Fruit fly (Drosophila melanogaster) whole organism, embryonic: ENCODE results near the gene PGAP2.

Source experiments
- Atf6 ChIP-seq: fragments of 200-800 bp; sonication (Bioruptor generic); IDR thresholded peaks from 2 replicates; pipeline ENCODE4 v1.3.6; 2022; ENCODE audit warnings: missing biosample characterization, missing genetic modification characterization
- B-H2 ChIP-seq: fragments of 200-800 bp; sonication (Bioruptor generic); optimal IDR thresholded peaks from 2 replicates; lab custom pipeline; 2018; ENCODE audit warnings: missing biosample characterization, mild to moderate bottlenecking, missing genetic modification characterization
- Bgb ChIP-seq: fragments of 200-800 bp; sonication (Bioruptor generic); IDR thresholded peaks from 2 replicates; pipeline ENCODE4 v1.3.6; 2022; ENCODE audit warnings: missing biosample characterization, missing genetic modification characterization; ENCODE audit not compliant: partially characterized antibody
- CG10147 ChIP-seq: fragments of 200-800 bp; sonication (Bioruptor generic); optimal IDR thresholded peaks from 2 replicates; lab custom pipeline; 2019; ENCODE audit warnings: missing biosample characterization, mild to moderate bottlenecking, missing genetic modification characterization, moderate library complexity
- CG1024 ChIP-seq: fragments of 200-800 bp; sonication (Bioruptor generic); IDR thresholded peaks from 2 replicates; pipeline ENCODE4 v1.3.6; 2022; ENCODE audit warnings: missing biosample characterization, missing genetic modification characterization
- CG11504 ChIP-seq: fragments of 200-800 bp; sonication (Bioruptor generic); optimal IDR thresholded peaks from 3 replicates; lab custom pipeline; 2019; ENCODE audit warnings: missing biosample characterization, mild to moderate bottlenecking, missing genetic modification characterization, moderate library complexity
- CG11560 ChIP-seq: fragments of 200-800 bp; sonication (Bioruptor generic); IDR thresholded peaks from 3 replicates; pipeline ENCODE4 v1.3.6; 2022; ENCODE audit warnings: missing biosample characterization, missing genetic modification characterization
- CG12299 ChIP-seq: fragments of 200-800 bp; sonication (Bioruptor generic); optimal IDR thresholded peaks from 2 replicates; lab custom pipeline; 2018; ENCODE audit warnings: missing biosample characterization, mild to moderate bottlenecking, missing genetic modification characterization
- CG12391 ChIP-seq: fragments of 200-800 bp; sonication (Bioruptor generic); optimal IDR thresholded peaks from 3 replicates; lab custom pipeline; 2018; ENCODE audit warnings: missing biosample characterization, mild to moderate bottlenecking, missing genetic modification characterization, moderate library complexity
- CG14860 ChIP-seq: fragments of 200-800 bp; sonication (Bioruptor generic); IDR thresholded peaks from 3 replicates; pipeline ENCODE4 v1.3.6; 2022; ENCODE audit warnings: missing biosample characterization, missing genetic modification characterization; ENCODE audit not compliant: partially characterized antibody
- CG16779 ChIP-seq: fragments of 200-800 bp; sonication (Bioruptor generic); IDR thresholded peaks from 2 replicates; pipeline ENCODE4 v1.3.6; 2022; ENCODE audit warnings: missing biosample characterization, missing genetic modification characterization
- CG1792 ChIP-seq: fragments of 200-800 bp; sonication (Bioruptor generic); optimal IDR thresholded peaks from 2 replicates; lab custom pipeline; 2016; ENCODE audit warnings: missing biosample characterization, missing genetic modification characterization
- CG18619 ChIP-seq: fragments of 200-800 bp; sonication (Bioruptor generic); optimal IDR thresholded peaks from 3 replicates; lab custom pipeline; 2017; ENCODE audit warnings: missing biosample characterization, mild to moderate bottlenecking, missing genetic modification characterization
- CG2678 ChIP-seq: fragments of 200-800 bp; sonication (Bioruptor generic); optimal IDR thresholded peaks from 3 replicates; lab custom pipeline; 2019; ENCODE audit warnings: missing biosample characterization, mild to moderate bottlenecking, missing genetic modification characterization, moderate library complexity
- CG2712 ChIP-seq: fragments of 200-800 bp; optimal IDR thresholded peaks from 3 replicates; lab custom pipeline; 2019; ENCODE audit warnings: missing biosample characterization, mild to moderate bottlenecking, missing genetic modification characterization, moderate library complexity
- CG2889 ChIP-seq: fragments of 200-800 bp; sonication (Bioruptor generic); IDR thresholded peaks from 3 replicates; pipeline ENCODE4 v1.3.6; 2022; ENCODE audit warnings: missing biosample characterization, missing genetic modification characterization
- CG4282 ChIP-seq: fragments of 200-800 bp; sonication (Bioruptor generic); optimal IDR thresholded peaks from 2 replicates; lab custom pipeline; 2016; ENCODE audit warnings: missing biosample characterization, missing genetic modification characterization
- CG4360 ChIP-seq: fragments of 200-800 bp; sonication (Bioruptor generic); IDR thresholded peaks from 2 replicates; pipeline ENCODE4 v1.3.6; 2022; ENCODE audit warnings: missing biosample characterization, missing genetic modification characterization
- CG7372 ChIP-seq: fragments of 200-800 bp; sonication (Bioruptor generic); IDR thresholded peaks from 2 replicates; pipeline ENCODE4 v1.3.6; 2022; ENCODE audit warnings: missing biosample characterization, missing genetic modification characterization
- CG7786 ChIP-seq: fragments of 200-800 bp; sonication (Bioruptor generic); optimal IDR thresholded peaks from 2 replicates; lab custom pipeline; 2016; ENCODE audit warnings: missing biosample characterization, missing genetic modification characterization
- D ChIP-seq, 2 experiments: fragments of 200-800 bp in 1 of 2; fragments of >200 bp in 1 of 2; sonication (Bioruptor generic) in 1 of 2; optimal IDR thresholded peaks; 2 replicates in 1 of 2; 3 replicates in 1 of 2; lab custom pipeline; 2017; ENCODE audit warnings: mild to moderate bottlenecking in 1 of 2, missing biosample characterization in 1 of 2, missing genetic modification characterization in 1 of 2, missing genetic modification reagents in 1 of 2
- Dbx ChIP-seq: fragments of 200-800 bp; sonication (Bioruptor generic); IDR thresholded peaks from 3 replicates; pipeline ENCODE4 v1.3.6; 2022; ENCODE audit warnings: missing biosample characterization, missing genetic modification characterization
- Dll ChIP-seq: fragments of 200-800 bp; sonication (Bioruptor generic); IDR thresholded peaks from 4 replicates; pipeline ENCODE4 v1.3.6; 2022; ENCODE audit warnings: missing biosample characterization, missing genetic modification characterization; ENCODE audit not compliant: partially characterized antibody
- Hand ChIP-seq: fragments of 200-800 bp; sonication (Bioruptor generic); optimal IDR thresholded peaks from 2 replicates; lab custom pipeline; 2017; ENCODE audit warnings: mild to moderate bottlenecking, missing biosample characterization, missing genetic modification reagents, missing genetic modification characterization
- Hr78 ChIP-seq, 2 experiments: fragments of 200-800 bp in 1 of 2; fragments of >200 bp in 1 of 2; sonication (Bioruptor generic) in 1 of 2; optimal IDR thresholded peaks; 2 replicates each; lab custom pipeline; 2017 to 2019; ENCODE audit warnings: missing biosample characterization in 2 of 2, missing genetic modification characterization in 2 of 2, mild to moderate bottlenecking in 1 of 2, moderate library complexity in 1 of 2
- Hsf ChIP-seq: fragments of 200-800 bp; sonication (Bioruptor generic); optimal IDR thresholded peaks from 3 replicates; lab custom pipeline; 2016; ENCODE audit warnings: missing biosample characterization, missing genetic modification characterization
- Jarid2 ChIP-seq: fragments of 200-800 bp; sonication (Bioruptor generic); optimal IDR thresholded peaks from 3 replicates; lab custom pipeline; 2017; ENCODE audit warnings: mild to moderate bottlenecking, missing biosample characterization, missing genetic modification reagents, missing genetic modification characterization
- NC2α ChIP-seq: fragments of 200-800 bp; sonication (Bioruptor generic); optimal IDR thresholded peaks from 2 replicates; lab custom pipeline; 2016; ENCODE audit warnings: missing biosample characterization, missing genetic modification characterization
- Neu2 ChIP-seq: fragments of 200-800 bp; sonication (Bioruptor generic); optimal IDR thresholded peaks from 3 replicates; lab custom pipeline; 2016; ENCODE audit warnings: missing biosample characterization, missing genetic modification characterization, borderline replicate concordance
- Sox100B ChIP-seq: fragments of 200-800 bp; sonication (Bioruptor generic); optimal IDR thresholded peaks from 3 replicates; lab custom pipeline; 2018; ENCODE audit warnings: missing biosample characterization, mild to moderate bottlenecking, missing genetic modification characterization
- Taf1 ChIP-seq: fragments of 200-800 bp; sonication (Bioruptor generic); IDR thresholded peaks from 2 replicates; pipeline ENCODE4 v1.3.6; 2022; ENCODE audit warnings: missing biosample characterization, missing genetic modification characterization
- Xbp1 ChIP-seq: fragments of 200-800 bp; sonication (Bioruptor generic); optimal IDR thresholded peaks from 3 replicates; lab custom pipeline; 2016; ENCODE audit warnings: missing biosample characterization, mild to moderate bottlenecking, missing genetic modification characterization
- Xrp1 ChIP-seq: fragments of 200-800 bp; sonication (Bioruptor generic); IDR thresholded peaks from 2 replicates; pipeline ENCODE4 v1.3.6; 2022; ENCODE audit warnings: missing biosample characterization, missing genetic modification characterization
- ase ChIP-seq: fragments of 200-800 bp; sonication (Bioruptor generic); IDR thresholded peaks from 3 replicates; pipeline ENCODE4 v1.3.6; 2022; ENCODE audit warnings: missing biosample characterization, missing genetic modification characterization
- corto ChIP-seq: fragments of 200-800 bp; sonication (Bioruptor generic); optimal IDR thresholded peaks from 2 replicates; lab custom pipeline; 2016; ENCODE audit warnings: missing biosample characterization, mild to moderate bottlenecking, missing genetic modification characterization, moderate library complexity
- fru ChIP-seq: fragments of >200 bp; optimal IDR thresholded peaks from 2 replicates; lab custom pipeline; 2017
- ftz-f1 ChIP-seq: fragments of 200-800 bp; sonication (Bioruptor generic); optimal IDR thresholded peaks from 2 replicates; lab custom pipeline; 2016; ENCODE audit warnings: missing biosample characterization, missing genetic modification characterization
- gce ChIP-seq: fragments of 200-800 bp; sonication (Bioruptor generic); IDR thresholded peaks from 3 replicates; pipeline ENCODE4 v1.3.6; 2022; ENCODE audit warnings: missing biosample characterization, missing genetic modification characterization
- gt ChIP-seq: fragments of 200-800 bp; sonication (Bioruptor generic); IDR thresholded peaks from 2 replicates; pipeline ENCODE4 v1.3.6; 2022; ENCODE audit warnings: missing biosample characterization, missing genetic modification characterization
- jigr1 ChIP-seq: fragments of 200-800 bp; sonication (Bioruptor generic); IDR thresholded peaks from 3 replicates; pipeline ENCODE4 v1.3.6; 2022; ENCODE audit warnings: missing biosample characterization, missing genetic modification characterization
- kah ChIP-seq: fragments of 200-800 bp; sonication (Bioruptor generic); optimal IDR thresholded peaks from 2 replicates; lab custom pipeline; 2018; ENCODE audit warnings: missing biosample characterization, mild to moderate bottlenecking, missing genetic modification characterization
- nmo ChIP-seq: fragments of 200-800 bp; sonication (Bioruptor generic); optimal IDR thresholded peaks from 2 replicates; lab custom pipeline; 2018; ENCODE audit warnings: missing biosample characterization, mild to moderate bottlenecking, missing genetic modification characterization, moderate library complexity
- psq ChIP-seq: fragments of 200-800 bp; sonication (Bioruptor generic); optimal IDR thresholded peaks from 2 replicates; lab custom pipeline; 2017; ENCODE audit warnings: missing biosample characterization, missing genetic modification characterization
- scrt ChIP-seq: fragments of 200-800 bp; sonication (Bioruptor generic); optimal IDR thresholded peaks from 2 replicates; lab custom pipeline; 2018; ENCODE audit warnings: missing biosample characterization, mild to moderate bottlenecking, missing genetic modification characterization, moderate library complexity
- sr ChIP-seq: fragments of 200-800 bp; sonication (Bioruptor generic); IDR thresholded peaks from 3 replicates; pipeline ENCODE4 v1.3.6; 2022; ENCODE audit warnings: missing biosample characterization, missing genetic modification characterization
- trh ChIP-seq: fragments of 200-800 bp; sonication (Bioruptor generic); optimal IDR thresholded peaks from 2 replicates; lab custom pipeline; 2016; ENCODE audit warnings: missing biosample characterization, missing genetic modification characterization
- tup ChIP-seq: fragments of 200-800 bp; sonication (Bioruptor generic); optimal IDR thresholded peaks from 2 replicates; lab custom pipeline; 2016; ENCODE audit warnings: missing biosample characterization, mild to moderate bottlenecking, missing genetic modification characterization, moderate library complexity
- twi ChIP-seq: fragments of 200-800 bp; optimal IDR thresholded peaks from 2 replicates; lab custom pipeline; 2019; ENCODE audit warnings: missing biosample characterization, mild to moderate bottlenecking, missing genetic modification characterization, moderate library complexity
- wek ChIP-seq: fragments of 200-800 bp; sonication (Bioruptor generic); optimal IDR thresholded peaks from 3 replicates; lab custom pipeline; 2018; ENCODE audit warnings: missing biosample characterization, mild to moderate bottlenecking, missing genetic modification characterization, moderate library complexity

PGAP2 gene

dm6 chr2L:827516-828362 lies 8.4 kb upstream of the PGAP2 start (continued):
- TF ChIP-seq trh (GFP tag; lab: Kevin White, UChicago) (no peak), Hand (GFP tag; lab: Kevin White, UChicago) (no peak), D (optimal IDR thresholded peaks at IDR 0.05; lab: Kevin White, UChicago) (no peak), D (GFP tag; optimal IDR thresholded peaks at IDR 0.05; lab: Kevin White, UChicago) (peak; percentile 62), CG11560 (tag; lab: Robert Waterston, UW) (no peak), jigr1 (GFP tag; lab: Robert Waterston, UW) (no peak), CG11504 (no peak), CG10147 (no peak), psq (GFP tag; lab: Kevin White, UChicago) (no peak), tup (GFP tag; lab: Kevin White, UChicago) (no peak), ase (GFP tag; lab: Robert Waterston, UW) (no peak), CG14860 (GFP tag; lab: Robert Waterston, UW) (no peak), Xbp1 (GFP tag; lab: Kevin White, UChicago) (peak; percentile 60), CG12299 (peak; percentile 26), nmo (GFP tag; lab: Kevin White, UChicago) (peak; percentile 48), CG2889 (no peak), Hr78 (GFP tag; optimal IDR thresholded peaks at IDR 0.05; lab: Kevin White, UChicago) (peak in 1 of 2 experiments; percentile 68), Dll (GFP tag; lab: Robert Waterston, UW) (no peak), CG7372 (GFP tag; lab: Robert Waterston, UW) (no peak), Neu2 (GFP tag; lab: Kevin White, UChicago) (no peak), twi (tag; lab: Kevin White, UChicago) (no peak), sr (GFP tag; lab: Robert Waterston, UW) (no peak), Atf6 (GFP tag; lab: Robert Waterston, UW) (no peak), CG2678 (peak; percentile 47), Taf1 (GFP tag; lab: Robert Waterston, UW) (no peak), scrt (no peak), Xrp1 (GFP tag; lab: Robert Waterston, UW) (peak; percentile 60; the same call in 1 of the 2 replicates), CG7786 (GFP tag; lab: Kevin White, UChicago) (no peak), Jarid2 (GFP tag; lab: Kevin White, UChicago) (no peak), CG2712 (tag; lab: Kevin White, UChicago) (peak; percentile 63), Hsf (GFP tag; lab: Kevin White, UChicago) (peak; percentile 50), CG1792 (GFP tag; lab: Kevin White, UChicago) (no peak), gce (GFP tag; lab: Robert Waterston, UW) (no peak), B-H2 (GFP tag; lab: Kevin White, UChicago) (no peak), Bgb (GFP tag; lab: Robert Waterston, UW) (no peak), CG12391 (tag; lab: Kevin White, UChicago) (peak; percentile 74), Dbx (no peak), NC2α (GFP tag; lab: Kevin White, UChicago) (no peak), CG16779 (GFP tag; lab: Robert Waterston, UW) (no peak), Sox100B (GFP tag; lab: Kevin White, UChicago) (peak; percentile 65), wek (GFP tag; lab: Kevin White, UChicago) (no peak), fru (no peak), ftz-f1 (GFP tag; lab: Kevin White, UChicago) (no peak), CG1024 (GFP tag; lab: Robert Waterston, UW) (no peak), CG4360 (GFP tag; lab: Robert Waterston, UW) (no peak), CG4282 (no peak), kah (GFP tag; lab: Kevin White, UChicago) (no peak), CG18619 (GFP tag; lab: Kevin White, UChicago) (peak; percentile 9), gt (GFP tag; lab: Robert Waterston, UW) (no peak), corto (no peak)
